Worm (Caenorhabditis elegans) whole organism, L3 larva: ENCODE data around the gene bli-5.
A peak's percentile ranks its signal among the peaks of the same experiment; 100 is the strongest.

ENCODE experiments used
- R02D3.7 ChIP-seq: fragments of 150-350 bp; optimal IDR thresholded peaks from 2 replicates; lab custom pipeline; 2014; ENCODE audit warnings: missing biosample characterization, missing genetic modification characterization
- ZK546.5 ChIP-seq: sonication (generic microtip); optimal IDR thresholded peaks from 2 replicates; lab custom pipeline; 2017; ENCODE audit warnings: missing biosample characterization, missing genetic modification characterization
- aly-2 ChIP-seq: fragments of 150-350 bp; optimal IDR thresholded peaks from 2 replicates; lab custom pipeline; 2014; ENCODE audit warnings: missing biosample characterization, missing genetic modification characterization
- ama-1 ChIP-seq: fragments of 150-350 bp; optimal IDR thresholded peaks from 2 replicates; lab custom pipeline; 2018
- ceh-28 ChIP-seq: fragments of 150-350 bp; optimal IDR thresholded peaks from 2 replicates; lab custom pipeline; 2014; ENCODE audit warnings: missing biosample characterization, missing genetic modification reagents, missing genetic modification characterization
- ceh-82 ChIP-seq: fragments of 150-350 bp; optimal IDR thresholded peaks from 2 replicates; lab custom pipeline; 2014; ENCODE audit warnings: missing biosample characterization, missing genetic modification characterization
- ceh-9 ChIP-seq: sonication (generic microtip); optimal IDR thresholded peaks from 2 replicates; lab custom pipeline; 2018; ENCODE audit warnings: missing biosample characterization, missing genetic modification characterization
- daf-12 ChIP-seq: fragments of 150-350 bp; optimal IDR thresholded peaks from 2 replicates; lab custom pipeline; 2014; ENCODE audit warnings: missing biosample characterization, missing genetic modification reagents, missing genetic modification characterization
- egl-27 ChIP-seq: sonication (generic microtip); optimal IDR thresholded peaks from 4 replicates; lab custom pipeline; 2017; ENCODE audit warnings: missing biosample characterization, missing genetic modification reagents, missing genetic modification characterization
- egl-5 ChIP-seq: fragments of 150-350 bp; optimal IDR thresholded peaks from 2 replicates; lab custom pipeline; 2017; ENCODE audit warnings: missing biosample characterization, missing genetic modification reagents, missing genetic modification characterization, inconsistent platforms
- elt-2 ChIP-seq: sonication (generic microtip); optimal IDR thresholded peaks from 2 replicates; lab custom pipeline; 2016; ENCODE audit warnings: missing genetic modification reagents, mild to moderate bottlenecking, missing genetic modification characterization, missing compliant biosample characterization
- elt-3 ChIP-seq, 3 experiments: fragments of 150-350 bp in 1 of 3; sonication (generic microtip) in 2 of 3; optimal IDR thresholded peaks; 2 replicates in 2 of 3; 4 replicates in 1 of 3; lab custom pipeline; 2014 to 2017; ENCODE audit warnings: missing biosample characterization in 3 of 3, missing genetic modification characterization in 3 of 3
- eor-1 ChIP-seq, 2 experiments: fragments of 150-350 bp; optimal IDR thresholded peaks; 2 replicates each; lab custom pipeline; 2014 to 2018; ENCODE audit warnings: missing biosample characterization in 2 of 2, missing genetic modification characterization in 2 of 2
- fkh-10 ChIP-seq: sonication (generic microtip); optimal IDR thresholded peaks from 2 replicates; lab custom pipeline; 2017; ENCODE audit warnings: missing biosample characterization, missing genetic modification reagents, missing genetic modification characterization
- fkh-2 ChIP-seq: fragments of 150-350 bp; optimal IDR thresholded peaks from 2 replicates; lab custom pipeline; 2014; ENCODE audit warnings: missing biosample characterization, missing genetic modification reagents, missing genetic modification characterization
- fos-1 ChIP-seq: fragments of 150-350 bp; optimal IDR thresholded peaks from 2 replicates; lab custom pipeline; 2014; ENCODE audit warnings: missing biosample characterization, missing genetic modification characterization
- hmg-11 ChIP-seq: sonication (generic microtip); optimal IDR thresholded peaks from 2 replicates; lab custom pipeline; 2016; ENCODE audit warnings: missing genetic modification characterization, missing compliant biosample characterization
- jun-1 ChIP-seq: fragments of 150-350 bp; optimal IDR thresholded peaks from 2 replicates; lab custom pipeline; 2014; ENCODE audit warnings: missing biosample characterization, missing genetic modification reagents, missing genetic modification characterization
- lin-15B ChIP-seq: fragments of 150-350 bp; optimal IDR thresholded peaks from 2 replicates; lab custom pipeline; 2014; ENCODE audit warnings: missing biosample characterization, missing genetic modification characterization
- lin-39 ChIP-seq: fragments of 150-350 bp; optimal IDR thresholded peaks from 2 replicates; lab custom pipeline; 2018; ENCODE audit warnings: missing biosample characterization, missing genetic modification reagents, missing genetic modification characterization
- lsy-12 ChIP-seq: sonication (generic microtip); optimal IDR thresholded peaks from 2 replicates; lab custom pipeline; 2016; ENCODE audit warnings: mild to moderate bottlenecking, missing genetic modification characterization, missing compliant biosample characterization
- mdl-1 ChIP-seq: fragments of 150-350 bp; optimal IDR thresholded peaks from 2 replicates; lab custom pipeline; 2014; ENCODE audit warnings: missing biosample characterization, missing genetic modification characterization
- mml-1 ChIP-seq: fragments of 150-350 bp; sonication (generic microtip); optimal IDR thresholded peaks from 3 replicates; lab custom pipeline; 2014; ENCODE audit warnings: missing biosample characterization, missing genetic modification characterization
- nfya-1 ChIP-seq: sonication (generic microtip); optimal IDR thresholded peaks from 2 replicates; lab custom pipeline; 2017; ENCODE audit warnings: missing genetic modification characterization, mild to moderate bottlenecking, missing compliant biosample characterization, antibody characterized with exemption, moderate library complexity; ENCODE audit not compliant: insufficient read depth
- nhr-11 ChIP-seq: fragments of 150-350 bp; optimal IDR thresholded peaks from 2 replicates; lab custom pipeline; 2014; ENCODE audit warnings: missing biosample characterization, missing genetic modification characterization
- nhr-12 ChIP-seq: fragments of 150-350 bp; optimal IDR thresholded peaks from 2 replicates; lab custom pipeline; 2014; ENCODE audit warnings: missing biosample characterization, missing genetic modification characterization
- nhr-23 ChIP-seq: fragments of 150-350 bp; optimal IDR thresholded peaks from 2 replicates; lab custom pipeline; 2014; ENCODE audit warnings: missing biosample characterization, missing genetic modification reagents, missing genetic modification characterization
- nhr-237 ChIP-seq: fragments of 150-350 bp; optimal IDR thresholded peaks from 2 replicates; lab custom pipeline; 2014; ENCODE audit warnings: missing biosample characterization, missing genetic modification characterization
- nhr-25 ChIP-seq: sonication (generic microtip); optimal IDR thresholded peaks from 2 replicates; lab custom pipeline; 2017; ENCODE audit warnings: missing biosample characterization, missing genetic modification characterization
- nhr-28 ChIP-seq: fragments of 150-350 bp; optimal IDR thresholded peaks from 2 replicates; lab custom pipeline; 2014; ENCODE audit warnings: missing biosample characterization, missing genetic modification characterization
- nhr-43 ChIP-seq: sonication (generic microtip); optimal IDR thresholded peaks from 2 replicates; lab custom pipeline; 2016; ENCODE audit warnings: mild to moderate bottlenecking, missing genetic modification characterization, missing compliant biosample characterization; ENCODE audit not compliant: poor library complexity, severe bottlenecking
- nhr-67 ChIP-seq: fragments of 150-350 bp; optimal IDR thresholded peaks from 2 replicates; lab custom pipeline; 2014; ENCODE audit warnings: missing biosample characterization, missing genetic modification characterization
- nhr-76 ChIP-seq: fragments of 150-350 bp; sonication (generic microtip); optimal IDR thresholded peaks from 5 replicates; lab custom pipeline; 2014; ENCODE audit warnings: missing biosample characterization, missing genetic modification characterization
- nhr-77 ChIP-seq: fragments of 150-350 bp; optimal IDR thresholded peaks from 2 replicates; lab custom pipeline; 2014; ENCODE audit warnings: missing biosample characterization, missing genetic modification characterization
- pha-4 ChIP-seq: fragments of 150-350 bp; optimal IDR thresholded peaks from 2 replicates; lab custom pipeline; 2014; ENCODE audit warnings: missing biosample characterization, missing genetic modification reagents, missing genetic modification characterization
- pqm-1 ChIP-seq: fragments of 150-350 bp; optimal IDR thresholded peaks from 2 replicates; lab custom pipeline; 2017; ENCODE audit warnings: missing biosample characterization, missing genetic modification characterization, inconsistent platforms
- sea-2 ChIP-seq: fragments of 150-350 bp; sonication (generic microtip); optimal IDR thresholded peaks from 4 replicates; lab custom pipeline; 2014; ENCODE audit warnings: missing biosample characterization, missing genetic modification reagents, missing genetic modification characterization
- skn-1 ChIP-seq: fragments of 150-350 bp; optimal IDR thresholded peaks from 2 replicates; lab custom pipeline; 2014; ENCODE audit warnings: missing biosample characterization, missing genetic modification characterization
- snpc-4 ChIP-seq: fragments of 150-350 bp; optimal IDR thresholded peaks from 2 replicates; lab custom pipeline; 2014; ENCODE audit warnings: missing biosample characterization, missing genetic modification characterization
- tbx-2 ChIP-seq: sonication (generic microtip); optimal IDR thresholded peaks from 2 replicates; lab custom pipeline; 2016; ENCODE audit warnings: mild to moderate bottlenecking, missing genetic modification characterization, missing compliant biosample characterization
- unc-39 ChIP-seq: sonication (generic microtip); optimal IDR thresholded peaks from 4 replicates; lab custom pipeline; 2017; ENCODE audit warnings: missing biosample characterization, missing genetic modification characterization
- unc-62 ChIP-seq: fragments of 150-350 bp; sonication (generic microtip); optimal IDR thresholded peaks from 4 replicates; lab custom pipeline; 2014; ENCODE audit warnings: missing biosample characterization, missing genetic modification reagents, missing genetic modification characterization
- zag-1 ChIP-seq: fragments of 150-350 bp; optimal IDR thresholded peaks from 2 replicates; lab custom pipeline; 2014; ENCODE audit warnings: missing biosample characterization, missing genetic modification characterization
- ztf-11 ChIP-seq: fragments of 150-350 bp; optimal IDR thresholded peaks from 2 replicates; lab custom pipeline; 2014; ENCODE audit warnings: missing biosample characterization, missing genetic modification characterization
- ztf-4 ChIP-seq: fragments of 150-350 bp; optimal IDR thresholded peaks from 2 replicates; lab custom pipeline; 2014; ENCODE audit warnings: missing biosample characterization, missing genetic modification characterization

The bli-5 gene

ce11 chrIII:13457305-13457704, 27.7 kb upstream of the bli-5 start:
- no peak for TF ChIP-seq lsy-12
- TF ChIP-seq nhr-11 (tag; lab: Kevin White, UChicago): no peak
- no peak for TF ChIP-seq unc-39 (tag; lab: Kevin White, UChicago)
- TF ChIP-seq pha-4: no peak
- no peak for TF ChIP-seq nhr-43 (tag; lab: Kevin White, UChicago)
- TF ChIP-seq mdl-1 (tag; lab: Kevin White, UChicago): no peak
- no peak for TF ChIP-seq nhr-237 (tag; lab: Kevin White, UChicago)
- no peak for TF ChIP-seq lin-39
- TF ChIP-seq nhr-25 (tag; lab: Kevin White, UChicago): no peak
- TF ChIP-seq ama-1 (lab: Kevin White, UChicago): peak; percentile 7
- TF ChIP-seq egl-27 (tag; lab: Kevin White, UChicago): no peak
- TF ChIP-seq nfya-1 (tag; lab: Kevin White, UChicago): no peak
- no peak for TF ChIP-seq tbx-2 (tag; lab: Kevin White, UChicago)
- TF ChIP-seq fkh-2 (tag; lab: Kevin White, UChicago): no peak
- peak; percentile 58 for TF ChIP-seq ceh-28 (tag; lab: Kevin White, UChicago)
- no peak for TF ChIP-seq nhr-77 (tag; lab: Kevin White, UChicago)
- TF ChIP-seq nhr-23 (tag; lab: Kevin White, UChicago): peak; percentile 5
- no peak for TF ChIP-seq eor-1 (tag; optimal IDR thresholded peaks at IDR 0.05; lab: Kevin White, UChicago)
- TF ChIP-seq ztf-4: no peak
- no peak for TF ChIP-seq aly-2 (tag; lab: Kevin White, UChicago)
- TF ChIP-seq lin-15B (tag; lab: Kevin White, UChicago): no peak

- TF ChIP-seq nhr-67 (tag; lab: Kevin White, UChicago): no peak
- no peak for TF ChIP-seq jun-1 (tag; lab: Kevin White, UChicago)
- no peak for TF ChIP-seq nhr-43 (tag; lab: Kevin White, UChicago)
- no peak for TF ChIP-seq skn-1 (tag; lab: Kevin White, UChicago)
- no peak for TF ChIP-seq egl-27 (tag; lab: Kevin White, UChicago)
- no peak for TF ChIP-seq egl-5 (tag; lab: Kevin White, UChicago)
- no peak for TF ChIP-seq elt-2 (tag; lab: Kevin White, UChicago)
- no peak for TF ChIP-seq fkh-2 (tag; lab: Kevin White, UChicago)
- no peak for TF ChIP-seq nhr-76 (tag; lab: Kevin White, UChicago)
- peak; percentile 34 for TF ChIP-seq fkh-10 (GFP tag; lab: Kevin White, UChicago)
- no peak for TF ChIP-seq ama-1 (lab: Kevin White, UChicago)
- TF ChIP-seq pha-4: peak; percentile 47
- no peak for TF ChIP-seq ceh-82 (tag; lab: Kevin White, UChicago)
- no peak for TF ChIP-seq nhr-77 (tag; lab: Kevin White, UChicago)
- TF ChIP-seq lsy-12: no peak
- TF ChIP-seq nhr-28 (tag; lab: Kevin White, UChicago): no peak
- TF ChIP-seq nhr-237 (tag; lab: Kevin White, UChicago): no peak
- TF ChIP-seq ztf-11 (tag; lab: Kevin White, UChicago): no peak
- no peak for TF ChIP-seq mml-1 (tag; lab: Kevin White, UChicago)
- TF ChIP-seq R02D3.7: no peak
- TF ChIP-seq sea-2 (GFP tag; lab: Kevin White, UChicago): no peak
- TF ChIP-seq elt-3 (tag; optimal IDR thresholded peaks at IDR 0.05; lab: Kevin White, UChicago): no peak
- TF ChIP-seq nhr-11 (tag; lab: Kevin White, UChicago): no peak
- TF ChIP-seq lin-15B (tag; lab: Kevin White, UChicago): peak; percentile 47
- no peak for TF ChIP-seq nhr-23 (tag; lab: Kevin White, UChicago)
- no peak for TF ChIP-seq pqm-1 (tag; lab: Kevin White, UChicago)
- TF ChIP-seq nhr-12 (tag; lab: Kevin White, UChicago): no peak
- TF ChIP-seq ZK546.5: no peak
- peak; percentile 3 for TF ChIP-seq hmg-11 (tag; lab: Kevin White, UChicago)
- peak; percentile 51 for TF ChIP-seq nfya-1 (tag; lab: Kevin White, UChicago)
- no peak for TF ChIP-seq ceh-9
- no peak for TF ChIP-seq tbx-2 (tag; lab: Kevin White, UChicago)
- no peak for TF ChIP-seq unc-62 (GFP tag; lab: Kevin White, UChicago)
- TF ChIP-seq snpc-4 (tag; lab: Kevin White, UChicago): no peak
- no peak for TF ChIP-seq unc-39 (tag; lab: Kevin White, UChicago)
- TF ChIP-seq fos-1 (tag; lab: Kevin White, UChicago): no peak
- peak; percentile 0 for TF ChIP-seq lin-39
- no peak for TF ChIP-seq daf-12 (tag; lab: Kevin White, UChicago)
- TF ChIP-seq zag-1: no peak
Observed at ce11 chrIII:13455816-13456215, 26.2 kb upstream of the bli-5 start.
